Worm (Caenorhabditis elegans): ENCODE measurements around the gene lelo-3.

DNA sequence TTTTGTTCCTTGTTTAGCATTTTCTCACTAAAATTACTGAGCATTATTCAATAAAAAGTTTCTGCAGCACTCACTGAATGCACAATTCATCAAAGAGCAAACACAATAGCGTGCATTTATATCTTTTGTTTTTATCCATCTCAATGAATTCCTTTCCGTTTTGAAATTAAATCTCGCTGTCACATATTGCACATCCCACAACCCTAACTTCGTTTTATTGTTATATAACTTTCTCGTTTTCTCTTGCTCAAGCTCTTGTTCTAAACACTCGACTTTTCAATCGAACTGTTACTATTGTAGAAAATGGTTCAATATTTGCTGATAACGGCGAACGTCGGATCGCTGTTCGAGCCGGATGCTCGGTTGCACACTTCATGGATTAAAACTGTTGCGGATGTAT is 8.8 kb upstream of the lelo-3 start, which contains the start of gene ipp-5:
- TF ChIP-seq ztf-29 (GFP tag; IDR thresholded peaks at IDR 0.05) (no peak), med-1 (GFP tag; optimal IDR thresholded peaks at IDR 0.05; ENCODE audit: insufficient read depth) (no peak), flt-1 (GFP tag; IDR thresholded peaks at IDR 0.05) (no peak), T22C8.4 (GFP tag; IDR thresholded peaks at IDR 0.05) (no peak), klf-2 (GFP tag; conservative IDR thresholded peaks at IDR 0.05) (no peak)

Data from whole organism, midembryonic.